Worm (Caenorhabditis elegans): ENCODE measurements around the gene srg-47.
A peak's percentile ranks its signal among the peaks of the same experiment; 100 is the strongest.

srg-47 gene

ce11 chrV:14556187-14556586 is at the start of gene srg-47:
srg-47 (minus strand) TSS chrV:14556287.
- TF ChIP-seq ztf-4 (tag; optimal IDR thresholded peaks at IDR 0.05) (no peak), gmeb-1 (tag; optimal IDR thresholded peaks at IDR 0.05) (no peak), alr-1 (tag; optimal IDR thresholded peaks at IDR 0.05) (no peak)

ce11 chrV:14603755-14604154 is 47.7 kb upstream of the srg-47 start:
- TF ChIP-seq mab-5 (tag; optimal IDR thresholded peaks at IDR 0.05) (peak; percentile 56), aly-2 (tag; optimal IDR thresholded peaks at IDR 0.05) (no peak), ama-1 (optimal IDR thresholded peaks at IDR 0.05) (no peak), lsy-2 (tag; optimal IDR thresholded peaks at IDR 0.05) (peak in 1 of 2 experiments; percentile 11), ceh-16 (tag; optimal IDR thresholded peaks at IDR 0.05) (no peak)

- TF ChIP-seq gmeb-1 (tag; optimal IDR thresholded peaks at IDR 0.05) (no peak), crh-2 (tag; optimal IDR thresholded peaks at IDR 0.05) (no peak)
Measured at ce11 chrV:14599972-14600371, 43.9 kb upstream of the srg-47 start, which contains the start of gene glb-22. glb-22 (plus strand) TSS chrV:14600272.

ce11 chrV:14597681-14598184 is 41.6 kb upstream of the srg-47 start, which contains the start of gene R11H6.2:
R11H6.2 (plus strand) TSS chrV:14598006.
- TF ChIP-seq mdl-1 (tag; optimal IDR thresholded peaks at IDR 0.05) (no peak), ztf-1 (GFP tag; conservative IDR thresholded peaks at IDR 0.05) (no peak), nhr-129 (tag; optimal IDR thresholded peaks at IDR 0.05) (peak; percentile 60), unc-55 (GFP tag; optimal IDR thresholded peaks at IDR 0.05) (peak; percentile 67), lsy-2 (tag; optimal IDR thresholded peaks at IDR 0.05) (peak in 1 of 2 experiments; percentile 53), sma-3 (GFP tag; optimal IDR thresholded peaks at IDR 0.05) (peak; percentile 12), C34F6.9 (tag; optimal IDR thresholded peaks at IDR 0.05) (peak; percentile 77), fos-1 (tag; optimal IDR thresholded peaks at IDR 0.05) (peak; percentile 58), crh-2 (tag; optimal IDR thresholded peaks at IDR 0.05) (no peak)

- TF ChIP-seq nhr-23 (tag; optimal IDR thresholded peaks at IDR 0.05) (no peak), snpc-4 (tag; optimal IDR thresholded peaks at IDR 0.05) (no peak), crh-2 (tag; optimal IDR thresholded peaks at IDR 0.05) (peak; percentile 29), ZK546.5 (tag; optimal IDR thresholded peaks at IDR 0.05) (no peak), sma-3 (GFP tag; optimal IDR thresholded peaks at IDR 0.05) (no peak), nhr-25 (tag; optimal IDR thresholded peaks at IDR 0.05) (no peak), alr-1 (tag; optimal IDR thresholded peaks at IDR 0.05) (no peak), mab-5 (tag; optimal IDR thresholded peaks at IDR 0.05) (no peak), sma-9 (GFP tag; optimal IDR thresholded peaks at IDR 0.05) (no peak), sma-9 (tag; optimal IDR thresholded peaks at IDR 0.05) (no peak), sem-4 (tag; optimal IDR thresholded peaks at IDR 0.05) (no peak), fos-1 (tag; optimal IDR thresholded peaks at IDR 0.05) (peak; percentile 27)
Measured at ce11 chrV:14597005-14597680, 41.1 kb upstream of the srg-47 start, which contains the start of gene pes-9. pes-9 (minus strand) TSS chrV:14597034.

ce11 chrV:14595984-14596383 is 39.9 kb upstream of the srg-47 start:
- peak; percentile 53 for TF ChIP-seq fos-1 (tag; optimal IDR thresholded peaks at IDR 0.05)
- no peak for TF ChIP-seq blmp-1 (tag; optimal IDR thresholded peaks at IDR 0.05; ENCODE audit: insufficient read depth)

ce11 chrV:14594943-14595342 is 38.9 kb upstream of the srg-47 start:
- TF ChIP-seq ztf-1 (GFP tag; conservative IDR thresholded peaks at IDR 0.05) (no peak), lin-39 (tag; optimal IDR thresholded peaks at IDR 0.05) (no peak), nhr-129 (tag; optimal IDR thresholded peaks at IDR 0.05) (no peak), lsy-2 (tag; optimal IDR thresholded peaks at IDR 0.05) (no peak), nhr-25 (tag; optimal IDR thresholded peaks at IDR 0.05) (no peak)

- TF ChIP-seq sma-9 (GFP tag; optimal IDR thresholded peaks at IDR 0.05) (no peak), sma-9 (tag; optimal IDR thresholded peaks at IDR 0.05) (no peak), skn-1 (tag; optimal IDR thresholded peaks at IDR 0.05) (no peak), unc-39 (tag; optimal IDR thresholded peaks at IDR 0.05) (no peak), crh-2 (tag; optimal IDR thresholded peaks at IDR 0.05) (no peak), ztf-11 (tag; optimal IDR thresholded peaks at IDR 0.05) (no peak)
Measured at ce11 chrV:14594103-14594502, 38.0 kb upstream of the srg-47 start.
